Worm (Caenorhabditis elegans) whole organism, L4 larva: ENCODE measurements around the gene Y97E10AR.6.
A peak's percentile ranks its signal among the peaks of the same experiment; 100 is the strongest.

Experiments
- F10B5.3 ChIP-seq: sonication (generic microtip); optimal IDR thresholded peaks from 2 replicates; lab custom pipeline; 2016; ENCODE audit warnings: mild to moderate bottlenecking, missing genetic modification characterization, missing compliant biosample characterization
- F37D6.2 ChIP-seq: sonication (generic microtip); optimal IDR thresholded peaks from 2 replicates; lab custom pipeline; 2016; ENCODE audit warnings: mild to moderate bottlenecking, missing genetic modification characterization, missing compliant biosample characterization
- F44E2.7 ChIP-seq: fragments of 200-800 bp; sonication (Bioruptor generic); IDR thresholded peaks from 2 replicates; pipeline ENCODE4 v2.1.2; 2022; ENCODE audit warnings: missing genetic modification characterization, missing compliant biosample characterization
- T26A8.4 ChIP-seq: fragments of 200-800 bp; sonication (Bioruptor generic); IDR thresholded peaks from 2 replicates; pipeline ENCODE4 v1.3.6; 2022; ENCODE audit warnings: missing genetic modification characterization, missing compliant biosample characterization
- Y48G9A.11 ChIP-seq: fragments of 200-800 bp; sonication (Bioruptor generic); IDR thresholded peaks from 2 replicates; pipeline ENCODE4 v1.3.6; 2022; ENCODE audit warnings: missing genetic modification reagents, missing genetic modification characterization, missing compliant biosample characterization
- aha-1 ChIP-seq: fragments of 150-350 bp; peaks from one replicate; lab custom pipeline; 2014; ENCODE audit warnings: missing biosample characterization, missing genetic modification characterization
- attf-4 ChIP-seq: sonication (generic microtip); optimal IDR thresholded peaks from 3 replicates; lab custom pipeline; 2017; ENCODE audit warnings: missing biosample characterization, missing genetic modification characterization
- ceh-20 ChIP-seq: fragments of 200-800 bp; sonication (Bioruptor generic); IDR thresholded peaks from 2 replicates; pipeline ENCODE4 v1.3.6; 2022; ENCODE audit warnings: missing genetic modification reagents, missing genetic modification characterization, missing compliant biosample characterization
- ceh-44 ChIP-seq: fragments of 200-800 bp; sonication (Bioruptor generic); IDR thresholded peaks from 2 replicates; pipeline ENCODE4 v1.3.6; 2022; ENCODE audit warnings: missing genetic modification reagents, missing genetic modification characterization, missing compliant biosample characterization
- ces-1 ChIP-seq: fragments of 150-350 bp; sonication (generic microtip); optimal IDR thresholded peaks from 4 replicates; lab custom pipeline; 2014; ENCODE audit warnings: missing biosample characterization, missing genetic modification reagents, missing genetic modification characterization
- ctbp-1 ChIP-seq: fragments of 200-800 bp; sonication (Bioruptor generic); IDR thresholded peaks from 2 replicates; pipeline ENCODE4 v1.3.6; 2022; ENCODE audit warnings: missing genetic modification reagents, missing genetic modification characterization, missing compliant biosample characterization
- daf-16 ChIP-seq, 3 experiments: sonication (generic microtip); optimal IDR thresholded peaks; 2 replicates each; lab custom pipeline; 2016 to 2017; ENCODE audit warnings: missing genetic modification characterization in 3 of 3, missing genetic modification reagents in 3 of 3, mild to moderate bottlenecking in 2 of 3, missing compliant biosample characterization in 2 of 3, missing biosample characterization in 1 of 3, moderate library complexity in 1 of 3
- dpl-1 ChIP-seq: fragments of 150-350 bp; optimal IDR thresholded peaks from 2 replicates; lab custom pipeline; 2014; ENCODE audit warnings: missing biosample characterization, missing genetic modification reagents, missing genetic modification characterization
- duxl-1 ChIP-seq: sonication (generic microtip); optimal IDR thresholded peaks from 2 replicates; lab custom pipeline; 2016; ENCODE audit warnings: mild to moderate bottlenecking, missing genetic modification characterization, moderate library complexity, missing compliant biosample characterization; ENCODE audit not compliant: poor library complexity
- dve-1 ChIP-seq: sonication (generic microtip); optimal IDR thresholded peaks from 2 replicates; lab custom pipeline; 2017; ENCODE audit warnings: antibody characterized with exemption, mild to moderate bottlenecking, missing genetic modification characterization, missing compliant biosample characterization; ENCODE audit not compliant: insufficient read depth
- egl-27 ChIP-seq: sonication (generic microtip); optimal IDR thresholded peaks from 3 replicates; lab custom pipeline; 2017; ENCODE audit warnings: missing biosample characterization, missing genetic modification reagents, missing genetic modification characterization
- egl-43 ChIP-seq: fragments of 200-800 bp; sonication (Bioruptor generic); IDR thresholded peaks from 2 replicates; pipeline ENCODE4 v1.3.6; 2022; ENCODE audit warnings: missing genetic modification reagents, missing genetic modification characterization, missing compliant biosample characterization
- fkh-10 ChIP-seq: fragments of 150-350 bp; optimal IDR thresholded peaks from 2 replicates; lab custom pipeline; 2014; ENCODE audit warnings: missing biosample characterization, missing genetic modification reagents, missing genetic modification characterization
- hif-1 ChIP-seq, 2 experiments: sonication (generic microtip); optimal IDR thresholded peaks; 2 replicates each; lab custom pipeline; 2016 to 2017; ENCODE audit warnings: missing compliant biosample characterization in 2 of 2, missing genetic modification characterization in 2 of 2, missing genetic modification reagents in 2 of 2, missing genotype in 2 of 2, mild to moderate bottlenecking in 1 of 2
- hlh-11 ChIP-seq: fragments of 200-800 bp; sonication (Bioruptor generic); optimal IDR thresholded peaks from 2 replicates; lab custom pipeline; 2018; ENCODE audit warnings: mild to moderate bottlenecking, missing genetic modification characterization, missing compliant biosample characterization
- hlh-30 ChIP-seq: sonication (generic microtip); optimal IDR thresholded peaks from 2 replicates; lab custom pipeline; 2017; ENCODE audit warnings: antibody characterized with exemption, mild to moderate bottlenecking, missing genetic modification characterization, missing compliant biosample characterization; ENCODE audit not compliant: insufficient read depth
- hmg-1.1 ChIP-seq: fragments of 200-800 bp; sonication (Bioruptor generic); IDR thresholded peaks from 2 replicates; pipeline ENCODE4 v1.3.6; 2022; ENCODE audit warnings: missing genetic modification reagents, missing genetic modification characterization, missing compliant biosample characterization
- jun-1 ChIP-seq: fragments of 150-350 bp; optimal IDR thresholded peaks from 2 replicates; lab custom pipeline; 2014; ENCODE audit warnings: missing biosample characterization, missing genetic modification reagents, missing genetic modification characterization
- lim-7 ChIP-seq: fragments of 200-800 bp; sonication (Bioruptor generic); IDR thresholded peaks from 2 replicates; pipeline ENCODE4 v1.3.6; 2022; ENCODE audit warnings: missing genetic modification characterization, missing compliant biosample characterization
- lin-29 ChIP-seq: fragments of 200-800 bp; sonication (Bioruptor generic); IDR thresholded peaks from 2 replicates; pipeline ENCODE4 v1.3.6; 2022; ENCODE audit warnings: missing genetic modification reagents, missing genetic modification characterization, missing compliant biosample characterization
- lir-3 ChIP-seq: sonication (generic microtip); optimal IDR thresholded peaks from 2 replicates; lab custom pipeline; 2016; ENCODE audit warnings: mild to moderate bottlenecking, missing genetic modification characterization, missing compliant biosample characterization
- lsy-2 ChIP-seq, 2 experiments: fragments of 150-350 bp in 1 of 2; sonication (generic microtip) in 1 of 2; optimal IDR thresholded peaks; 2 replicates each; lab custom pipeline; 2014 to 2017; ENCODE audit warnings: missing biosample characterization in 2 of 2, missing genetic modification characterization in 2 of 2
- mdl-1 ChIP-seq, 2 experiments: fragments of 150-350 bp in 1 of 2; sonication (generic microtip) in 1 of 2; optimal IDR thresholded peaks; 2 replicates each; lab custom pipeline; 2014 to 2017; ENCODE audit warnings: missing biosample characterization in 2 of 2, missing genetic modification characterization in 2 of 2
- mep-1 ChIP-seq: fragments of 150-350 bp; sonication (generic microtip); optimal IDR thresholded peaks from 3 replicates; lab custom pipeline; 2014; ENCODE audit warnings: missing biosample characterization, missing genetic modification characterization
- mes-2 ChIP-seq: sonication (generic microtip); optimal IDR thresholded peaks from 2 replicates; lab custom pipeline; 2016; ENCODE audit warnings: missing genotype, mild to moderate bottlenecking, missing genetic modification characterization, missing compliant biosample characterization; ENCODE audit not compliant: poor library complexity, severe bottlenecking
- nhr-10 ChIP-seq: fragments of 150-350 bp; optimal IDR thresholded peaks from 2 replicates; lab custom pipeline; 2014; ENCODE audit warnings: missing biosample characterization, missing genetic modification characterization
- nhr-11 ChIP-seq: fragments of 150-350 bp; optimal IDR thresholded peaks from 2 replicates; lab custom pipeline; 2014; ENCODE audit warnings: missing biosample characterization, missing genetic modification characterization
- nhr-28 ChIP-seq: fragments of 150-350 bp; optimal IDR thresholded peaks from 2 replicates; lab custom pipeline; 2014; ENCODE audit warnings: missing biosample characterization, missing genetic modification characterization
- nhr-6 ChIP-seq: fragments of 150-350 bp; optimal IDR thresholded peaks from 2 replicates; lab custom pipeline; 2014; ENCODE audit warnings: missing biosample characterization, missing genetic modification characterization
- rbr-2 ChIP-seq: sonication (generic microtip); optimal IDR thresholded peaks from 2 replicates; lab custom pipeline; 2016; ENCODE audit warnings: missing genotype, missing genetic modification characterization, missing compliant biosample characterization
- spr-3 ChIP-seq: fragments of 200-800 bp; sonication (Bioruptor generic); optimal IDR thresholded peaks from 2 replicates; lab custom pipeline; 2018; ENCODE audit warnings: mild to moderate bottlenecking, missing genetic modification characterization, missing compliant biosample characterization
- tag-97 ChIP-seq: fragments of 200-800 bp; sonication (Bioruptor generic); IDR thresholded peaks from 2 replicates; pipeline ENCODE4 v1.3.6; 2022; ENCODE audit warnings: missing genetic modification characterization, missing compliant biosample characterization
- tra-1 ChIP-seq: fragments of 200-800 bp; sonication (Bioruptor generic); IDR thresholded peaks from 2 replicates; pipeline ENCODE4 v1.3.6; 2022; ENCODE audit warnings: missing genetic modification reagents, missing genetic modification characterization, missing compliant biosample characterization
- unc-62 ChIP-seq, 3 experiments: fragments of 150-350 bp in 1 of 3; sonication (generic microtip); optimal IDR thresholded peaks in 2 of 3; peaks in 1 of 3; 1 replicate in 1 of 3; 2 replicates in 2 of 3; lab custom pipeline; 2014 to 2017; ENCODE audit warnings: missing biosample characterization in 3 of 3, missing genetic modification characterization in 3 of 3, missing genetic modification reagents in 3 of 3, missing genotype in 1 of 3
- vab-7 ChIP-seq: fragments of 200-800 bp; sonication (Bioruptor generic); IDR thresholded peaks from 2 replicates; pipeline ENCODE4 v1.3.6; 2022; ENCODE audit warnings: missing genetic modification reagents, missing genetic modification characterization, missing compliant biosample characterization
- zfp-2 ChIP-seq: sonication (generic microtip); optimal IDR thresholded peaks from 2 replicates; lab custom pipeline; 2016; ENCODE audit warnings: mild to moderate bottlenecking, missing genetic modification characterization, missing compliant biosample characterization
- zip-2 ChIP-seq: fragments of 150-350 bp; optimal IDR thresholded peaks from 2 replicates; lab custom pipeline; 2014; ENCODE audit warnings: missing biosample characterization, missing genetic modification characterization
- ztf-7 ChIP-seq: fragments of 150-350 bp; optimal IDR thresholded peaks from 2 replicates; lab custom pipeline; 2014; ENCODE audit warnings: missing biosample characterization, missing genetic modification characterization

The Y97E10AR.6 gene

DNA sequence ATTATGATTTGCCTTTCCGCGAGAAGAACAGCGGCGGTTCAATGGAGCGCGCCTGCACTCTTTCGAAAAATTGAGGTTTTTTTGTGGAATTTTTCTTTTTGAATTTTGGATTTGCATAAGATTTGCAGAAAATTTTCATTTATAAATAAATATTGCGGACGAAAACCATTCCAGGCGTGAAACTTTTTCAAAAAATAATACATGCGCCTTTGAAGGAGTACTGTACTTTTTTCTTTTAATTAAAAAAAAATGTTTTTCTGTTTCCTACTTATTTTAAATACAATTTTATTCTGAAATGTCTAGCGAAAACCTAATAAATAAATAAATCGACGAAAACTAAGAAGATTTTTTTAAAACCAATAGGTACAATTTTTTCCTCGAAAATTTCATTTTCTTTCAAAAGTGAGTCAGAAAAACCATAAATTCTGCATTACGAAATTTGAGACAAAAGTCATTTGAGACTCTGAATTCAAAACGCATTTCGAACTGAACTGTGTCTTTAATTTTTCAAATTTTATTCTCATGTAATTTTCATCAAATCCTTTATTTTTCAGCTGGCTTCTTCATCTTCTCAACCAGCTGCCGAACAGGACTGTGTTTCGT, 32.7 kb downstream of the Y97E10AR.6 start, which contains the start of gene F26D11.1:
TSS of gene F26D11.1 (plus strand) at position 553 of the 603 bp plus-strand sequence.
- no peak for TF ChIP-seq attf-4
- no peak for TF ChIP-seq hlh-11 (tag; lab: Kevin White, UChicago)
- TF ChIP-seq tag-97 (GFP tag; lab: Robert Waterston, UW) = no peak
- no peak for TF ChIP-seq zip-2 (tag; lab: Kevin White, UChicago)
- TF ChIP-seq ces-1 = no peak

DNA sequence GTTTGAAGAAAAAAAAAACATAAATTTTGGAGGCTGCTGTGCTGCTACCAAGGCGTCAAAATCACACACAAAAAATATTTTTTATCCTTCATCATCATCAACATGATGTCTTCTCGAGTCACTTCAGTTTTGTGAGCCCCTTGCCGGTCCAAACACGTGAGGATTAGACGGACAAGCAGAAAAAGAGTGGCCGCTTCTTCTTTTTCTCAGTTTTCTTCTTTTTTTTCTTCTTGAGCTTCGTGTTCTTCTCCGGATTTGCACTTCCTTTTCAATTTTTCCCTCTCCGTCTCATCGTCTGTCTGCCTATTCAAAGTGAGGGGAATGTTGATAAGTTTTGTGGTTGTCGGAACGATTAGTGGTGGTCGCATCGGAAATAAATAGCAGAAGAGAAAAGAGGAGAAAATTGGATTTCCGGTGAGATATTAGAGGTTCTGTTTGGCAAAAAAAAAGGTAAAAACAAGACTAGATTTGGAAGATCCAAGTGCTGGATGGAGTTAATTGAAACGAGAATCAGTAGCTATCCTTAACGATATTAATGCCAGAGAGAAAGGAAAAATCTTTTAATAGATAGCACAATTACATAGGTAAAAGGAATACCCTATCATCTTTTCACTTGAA, 33.3 kb downstream of the Y97E10AR.6 start:
- TF ChIP-seq hmg-1.1 (GFP tag; lab: Robert Waterston, UW) = 0 out of 2 replicates have a peak, but pooled peaks have one; percentile 58
- TF ChIP-seq ceh-20 (GFP tag; lab: Robert Waterston, UW) = 0 out of 2 replicates have a peak, but pooled peaks have one; percentile 50
- peak; percentile 59 for TF ChIP-seq mep-1 (tag; lab: Kevin White, UChicago)
- TF ChIP-seq duxl-1 = no peak
- peak in 1 of 2 experiments; percentile 21 for TF ChIP-seq hif-1 (tag; optimal IDR thresholded peaks at IDR 0.05; lab: Kevin White, UChicago)
- no peak for TF ChIP-seq nhr-10 (tag; lab: Kevin White, UChicago)
- TF ChIP-seq lsy-2 (tag; optimal IDR thresholded peaks at IDR 0.05; lab: Kevin White, UChicago) = peak in 1 of 2 experiments; percentile 63
- peak; percentile 38 for TF ChIP-seq hlh-11 (tag; lab: Kevin White, UChicago)
- TF ChIP-seq jun-1 (tag; lab: Kevin White, UChicago) = no peak
- peak; percentile 26 for TF ChIP-seq fkh-10 (GFP tag; lab: Kevin White, UChicago)
- TF ChIP-seq aha-1 (tag; lab: Kevin White, UChicago) = peak; percentile 97
- TF ChIP-seq Y48G9A.11 (GFP tag; lab: Robert Waterston, UW) = no peak
- TF ChIP-seq tra-1 (GFP tag; lab: Robert Waterston, UW) = 0 out of 2 replicates have a peak, but pooled peaks have one; percentile 60
- no peak for TF ChIP-seq F10B5.3 (tag; lab: Kevin White, UChicago)
- TF ChIP-seq dpl-1 = peak; percentile 2
- peak; percentile 37; the same call in 1 of the 2 replicates for TF ChIP-seq ctbp-1 (GFP tag; lab: Robert Waterston, UW)
- peak; percentile 6 for TF ChIP-seq F37D6.2 (tag; lab: Kevin White, UChicago)
- peak in 1 of 2 experiments; percentile 71 for TF ChIP-seq unc-62 (GFP tag; optimal IDR thresholded peaks at IDR 0.05 in 1 of 2; lab: Kevin White, UChicago)
- no peak for TF ChIP-seq unc-62 (tag; optimal IDR thresholded peaks at IDR 0.05; lab: Kevin White, UChicago)
- peak in 1 of 2 experiments; percentile 65 for TF ChIP-seq mdl-1 (tag; optimal IDR thresholded peaks at IDR 0.05; lab: Kevin White, UChicago)
- TF ChIP-seq rbr-2 (tag; lab: Kevin White, UChicago) = peak; percentile 60
- peak; percentile 69 for TF ChIP-seq hlh-30 (tag; lab: Kevin White, UChicago)
- TF ChIP-seq nhr-11 = peak; percentile 29
- peak in 1 of 2 experiments; percentile 36 for TF ChIP-seq daf-16 (GFP tag; optimal IDR thresholded peaks at IDR 0.05; lab: Kevin White, UChicago)
- TF ChIP-seq daf-16 (tag; optimal IDR thresholded peaks at IDR 0.05; lab: Kevin White, UChicago) = no peak

- TF ChIP-seq zfp-2 (tag; lab: Kevin White, UChicago) (no peak), mep-1 (tag; lab: Kevin White, UChicago) (peak; percentile 64), hlh-11 (tag; lab: Kevin White, UChicago) (peak; percentile 52), T26A8.4 (GFP tag; lab: Robert Waterston, UW) (0 out of 2 replicates have a peak, but pooled peaks have one; percentile 20), nhr-6 (tag; lab: Kevin White, UChicago) (peak; percentile 41), lsy-2 (tag; optimal IDR thresholded peaks at IDR 0.05; lab: Kevin White, UChicago) (peak in 1 of 2 experiments; percentile 54), nhr-28 (peak; percentile 75), vab-7 (GFP tag; lab: Robert Waterston, UW) (no peak), hif-1 (tag; optimal IDR thresholded peaks at IDR 0.05; lab: Kevin White, UChicago) (no peak), hmg-1.1 (GFP tag; lab: Robert Waterston, UW) (peak; percentile 52; the same call in 1 of the 2 replicates), daf-16 (GFP tag; optimal IDR thresholded peaks at IDR 0.05; lab: Kevin White, UChicago) (no peak), daf-16 (tag; optimal IDR thresholded peaks at IDR 0.05; lab: Kevin White, UChicago) (peak; percentile 36), dve-1 (tag; lab: Kevin White, UChicago) (peak; percentile 78), egl-27 (tag; lab: Kevin White, UChicago) (no peak), ceh-44 (GFP tag; lab: Robert Waterston, UW) (no peak), spr-3 (GFP tag; lab: Kevin White, UChicago) (no peak), mes-2 (peak; percentile 52), lim-7 (GFP tag; lab: Robert Waterston, UW) (no peak), ztf-7 (no peak), lir-3 (tag; lab: Kevin White, UChicago) (no peak), egl-43 (0 out of 2 replicates have a peak, but pooled peaks have one; percentile 49), lin-29 (GFP tag; lab: Robert Waterston, UW) (no peak), F44E2.7 (GFP tag; lab: Robert Waterston, UW) (0 out of 2 replicates have a peak, but pooled peaks have one; percentile 35)
These were observed 35.0 kb downstream of the Y97E10AR.6 start for ce11 chrV:7978798-7979197.
